Fruit fly (Drosophila melanogaster): ENCODE measurements around the gene Nt5a.

The Nt5a gene

DNA sequence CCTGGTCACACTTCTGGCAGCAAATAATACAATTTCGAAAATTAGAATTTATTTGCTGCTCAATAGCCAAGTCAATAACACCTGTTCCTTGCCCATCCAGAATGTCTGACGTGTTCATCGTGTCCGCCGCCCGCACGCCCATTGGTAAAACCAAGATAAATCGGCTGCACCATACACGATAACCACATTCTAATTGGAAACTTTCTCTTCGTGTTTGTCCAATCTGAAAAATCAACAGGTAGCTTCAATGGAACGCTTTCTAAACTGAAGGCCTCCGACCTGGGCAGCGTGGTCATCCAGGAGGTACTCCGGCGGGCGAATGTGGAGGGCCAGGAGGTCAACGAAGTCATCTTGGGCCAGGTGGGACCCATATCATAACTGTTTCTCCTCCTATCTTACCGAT is 4.3 kb downstream of the Nt5a start:
- TF ChIP-seq CG15601 (tag; optimal IDR thresholded peaks at IDR 0.05) (no peak), CG9215 (GFP tag; IDR thresholded peaks at IDR 0.05) (no peak), CG4617 (GFP tag; optimal IDR thresholded peaks at IDR 0.05; ENCODE audit: borderline replicate concordance) (peak; percentile 7), sc (optimal IDR thresholded peaks at IDR 0.05) (no peak), sc (GFP tag; optimal IDR thresholded peaks at IDR 0.05) (no peak), CG12155 (GFP tag; optimal IDR thresholded peaks at IDR 0.05) (no peak), scrt (GFP tag; optimal IDR thresholded peaks at IDR 0.05) (peak; percentile 65), eyg (GFP tag; optimal IDR thresholded peaks at IDR 0.05) (no peak), bbx (GFP tag; IDR thresholded peaks at IDR 0.05; ENCODE audit: partially characterized antibody) (peak; percentile 17; the same call in 1 of the 2 replicates), YL-1 (GFP tag; optimal IDR thresholded peaks at IDR 0.05) (peak; percentile 67), kah (GFP tag; optimal IDR thresholded peaks at IDR 0.05) (peak; percentile 97), Elba2 (GFP tag; optimal IDR thresholded peaks at IDR 0.05) (peak; percentile 93), CG15073 (GFP tag; optimal IDR thresholded peaks at IDR 0.05) (no peak), insv (GFP tag; optimal IDR thresholded peaks at IDR 0.05) (peak; percentile 52 to 95), lab (GFP tag; optimal IDR thresholded peaks at IDR 0.05) (no peak), chn (GFP tag; optimal IDR thresholded peaks at IDR 0.05) (no peak)

- TF ChIP-seq CG8924 (tag; optimal IDR thresholded peaks at IDR 0.05) (peak; percentile 31), Sox100B (GFP tag; optimal IDR thresholded peaks at IDR 0.05) (no peak), CG4820 (GFP tag; optimal IDR thresholded peaks at IDR 0.05) (no peak), CG7987 (GFP tag; optimal IDR thresholded peaks at IDR 0.05) (no peak), vvl (GFP tag; IDR thresholded peaks at IDR 0.05) (peak; percentile 27; the same call in 1 of the 2 replicates), CG8388 (GFP tag; optimal IDR thresholded peaks at IDR 0.05) (no peak), CG33557 (GFP tag; optimal IDR thresholded peaks at IDR 0.05) (peak; percentile 25), CkIIα-i1 (GFP tag; IDR thresholded peaks at IDR 0.05) (no peak), Dll (GFP tag; IDR thresholded peaks at IDR 0.05; ENCODE audit: partially characterized antibody) (no peak), ato (GFP tag; IDR thresholded peaks at IDR 0.05; ENCODE audit: partially characterized antibody) (no peak), CG2129 (GFP tag; IDR thresholded peaks at IDR 0.05; ENCODE audit: partially characterized antibody) (no peak), lmd (GFP tag; IDR thresholded peaks at IDR 0.05) (no peak), bab2 (GFP tag; optimal IDR thresholded peaks at IDR 0.05) (no peak), sug (tag; optimal IDR thresholded peaks at IDR 0.05) (peak; percentile 37), Lim3 (GFP tag; IDR thresholded peaks at IDR 0.05) (no peak), Oli (tag; optimal IDR thresholded peaks at IDR 0.05) (no peak), B-H1 (GFP tag; IDR thresholded peaks at IDR 0.05) (no peak), Ets97D (GFP tag; optimal IDR thresholded peaks at IDR 0.05) (peak; percentile 60), bigmax (GFP tag; optimal IDR thresholded peaks at IDR 0.05) (no peak), CG2120 (GFP tag; optimal IDR thresholded peaks at IDR 0.05) (peak; percentile 42), peb (GFP tag; IDR thresholded peaks at IDR 0.05) (no peak), Poxn (GFP tag; IDR thresholded peaks at IDR 0.05) (no peak), ap (GFP tag; IDR thresholded peaks at IDR 0.05) (no peak), Sry-δ (GFP tag; optimal IDR thresholded peaks at IDR 0.05) (peak; percentile 41), C15 (GFP tag; IDR thresholded peaks at IDR 0.05) (no peak), HmgZ (tag; optimal IDR thresholded peaks at IDR 0.05) (peak; percentile 17), CG8944 (GFP tag; optimal IDR thresholded peaks at IDR 0.05) (no peak), CG17186 (GFP tag; optimal IDR thresholded peaks at IDR 0.05) (peak; percentile 47), fru (optimal IDR thresholded peaks at IDR 0.05) (no peak), CG11085 (GFP tag; IDR thresholded peaks at IDR 0.05) (no peak), CG1647 (GFP tag; optimal IDR thresholded peaks at IDR 0.05) (no peak), CG31224 (GFP tag; IDR thresholded peaks at IDR 0.05) (no peak), CG11456 (GFP tag; IDR thresholded peaks at IDR 0.05) (no peak), CG10321 (GFP tag; IDR thresholded peaks at IDR 0.05) (no peak), sr (GFP tag; IDR thresholded peaks at IDR 0.05) (no peak)
These were observed 4.8 kb downstream of the Nt5a start, which contains the start of the genes Rac1 and Acat2 for dm6 chr3L:1302234-1302949. TSS of gene Rac1 (minus strand) at chr3L:1302683. TSS of gene Acat2 (plus strand) at chr3L:1302944.
